Worm (Caenorhabditis elegans) whole organism, late embryonic: ENCODE data around the gene clhm-1.

Source experiments
- ama-1 ChIP-seq: fragments of 150-350 bp; optimal IDR thresholded peaks from 2 replicates; lab custom pipeline; 2014
- ceh-19 ChIP-seq: fragments of 200-800 bp; sonication (Bioruptor generic); optimal IDR thresholded peaks from 2 replicates; lab custom pipeline; 2018; ENCODE audit warnings: mild to moderate bottlenecking, missing genetic modification characterization, missing compliant biosample characterization
- elt-2 ChIP-seq: sonication (generic microtip); optimal IDR thresholded peaks from 2 replicates; lab custom pipeline; 2016; ENCODE audit warnings: missing genetic modification reagents, missing genetic modification characterization, missing compliant biosample characterization
- elt-4 ChIP-seq: sonication (generic microtip); optimal IDR thresholded peaks from 2 replicates; lab custom pipeline; 2016; ENCODE audit warnings: missing genetic modification characterization, missing compliant biosample characterization
- eyg-1 ChIP-seq: sonication (generic microtip); optimal IDR thresholded peaks from 2 replicates; lab custom pipeline; 2016; ENCODE audit warnings: missing genotype, missing genetic modification characterization, missing compliant biosample characterization
- gmeb-2 ChIP-seq: sonication (generic microtip); optimal IDR thresholded peaks from 2 replicates; lab custom pipeline; 2016; ENCODE audit warnings: missing genetic modification characterization, inconsistent platforms, missing compliant biosample characterization
- nhr-11 ChIP-seq: fragments of 150-350 bp; optimal IDR thresholded peaks from 2 replicates; lab custom pipeline; 2014; ENCODE audit warnings: missing biosample characterization, missing genetic modification characterization
- nhr-232 ChIP-seq: sonication (generic microtip); optimal IDR thresholded peaks from 2 replicates; lab custom pipeline; 2016; ENCODE audit warnings: missing genetic modification characterization, missing compliant biosample characterization
- pag-3 ChIP-seq: sonication (generic microtip); optimal IDR thresholded peaks from 2 replicates; lab custom pipeline; 2016; ENCODE audit warnings: missing compliant biosample characterization, missing genetic modification characterization, borderline replicate concordance
- pax-1 ChIP-seq: fragments of 150-350 bp; optimal IDR thresholded peaks from 2 replicates; lab custom pipeline; 2014; ENCODE audit warnings: missing biosample characterization, missing genetic modification characterization
- sox-4 ChIP-seq: sonication (generic microtip); optimal IDR thresholded peaks from 2 replicates; lab custom pipeline; 2017; ENCODE audit warnings: mild to moderate bottlenecking, missing genetic modification characterization, inconsistent platforms, missing compliant biosample characterization
- tbx-2 ChIP-seq: sonication (generic microtip); optimal IDR thresholded peaks from 2 replicates; lab custom pipeline; 2016; ENCODE audit warnings: missing genetic modification characterization, missing compliant biosample characterization

DNA sequence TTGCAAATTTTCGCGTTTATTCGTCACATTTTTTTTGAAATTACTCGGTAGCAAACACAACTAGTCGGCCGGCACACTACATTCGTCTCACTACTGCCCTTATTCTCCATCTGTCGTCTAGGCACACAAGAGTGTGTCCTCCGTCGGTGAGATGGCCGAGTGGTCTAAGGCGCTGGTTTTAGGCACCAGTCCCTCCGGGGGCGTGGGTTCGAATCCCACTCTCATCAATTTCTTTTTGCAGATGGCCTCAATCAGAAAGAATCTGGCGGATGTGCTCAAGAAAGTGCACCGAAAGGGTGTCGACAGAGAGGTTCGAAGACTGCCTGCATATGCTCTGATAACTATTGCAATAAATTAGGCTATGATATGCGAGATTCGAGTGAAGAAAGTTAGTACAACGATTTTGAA, 17.7 kb downstream of the clhm-1 start:
- TF ChIP-seq ama-1 (lab: Kevin White, UChicago): peak; percentile 41
- TF ChIP-seq gmeb-2 (tag; lab: Kevin White, UChicago): peak; percentile 71
- no peak for TF ChIP-seq nhr-11 (tag; lab: Kevin White, UChicago)
- peak; percentile 78 for TF ChIP-seq nhr-232
- TF ChIP-seq pax-1 (tag; lab: Kevin White, UChicago): no peak
- TF ChIP-seq elt-4: no peak
- TF ChIP-seq tbx-2 (tag; lab: Kevin White, UChicago): peak; percentile 83
- TF ChIP-seq ceh-19 (GFP tag; lab: Kevin White, UChicago): peak; percentile 89
- peak; percentile 77 for TF ChIP-seq eyg-1
- no peak for TF ChIP-seq pag-3 (tag; lab: Kevin White, UChicago)
- peak; percentile 76 for TF ChIP-seq sox-4 (tag; lab: Kevin White, UChicago)
- peak; percentile 92 for TF ChIP-seq elt-2 (tag; lab: Kevin White, UChicago)
